Fruit fly (Drosophila melanogaster) whole organism, embryonic: Measurements from ENCODE around the gene Catsup.

ENCODE experiments used
- ATbp ChIP-seq: fragments of 200-800 bp; sonication (Bioruptor generic); optimal IDR thresholded peaks from 2 replicates; lab custom pipeline; 2017; ENCODE audit warnings: missing biosample characterization, mild to moderate bottlenecking, missing genetic modification characterization, missing genetic modification reagents
- B-H1 ChIP-seq: fragments of 200-800 bp; sonication (Bioruptor generic); IDR thresholded peaks from 3 replicates; pipeline ENCODE4 v1.3.6; 2022; ENCODE audit warnings: missing biosample characterization, missing genetic modification characterization
- Blimp-1 ChIP-seq: fragments of 200-800 bp; sonication (Bioruptor generic); optimal IDR thresholded peaks from 3 replicates; lab custom pipeline; 2018; ENCODE audit warnings: missing biosample characterization, missing genetic modification characterization, mild to moderate bottlenecking, moderate library complexity, missing genetic modification reagents
- BtbVII ChIP-seq: fragments of 200-800 bp; sonication (Bioruptor generic); optimal IDR thresholded peaks from 3 replicates; lab custom pipeline; 2017; ENCODE audit warnings: missing biosample characterization, mild to moderate bottlenecking, missing genetic modification characterization
- CG10565 ChIP-seq: fragments of 200-800 bp; sonication (Bioruptor generic); optimal IDR thresholded peaks from 3 replicates; lab custom pipeline; 2016; ENCODE audit warnings: missing biosample characterization, mild to moderate bottlenecking, missing genetic modification characterization
- CG10959 ChIP-seq: fragments of 200-800 bp; sonication (Bioruptor generic); IDR thresholded peaks from 2 replicates; pipeline ENCODE4 v1.3.6; 2022; ENCODE audit warnings: missing biosample characterization, missing genetic modification characterization
- CG11504 ChIP-seq: fragments of 200-800 bp; sonication (Bioruptor generic); optimal IDR thresholded peaks from 3 replicates; lab custom pipeline; 2019; ENCODE audit warnings: missing biosample characterization, mild to moderate bottlenecking, missing genetic modification characterization, moderate library complexity
- CG11696 ChIP-seq: fragments of 200-800 bp; sonication (Bioruptor generic); IDR thresholded peaks from 2 replicates; pipeline ENCODE4 v1.3.6; 2022; ENCODE audit warnings: missing biosample characterization, missing genetic modification characterization
- CG13424 ChIP-seq: fragments of 200-800 bp; sonication (Bioruptor generic); optimal IDR thresholded peaks from 2 replicates; lab custom pipeline; 2019; ENCODE audit warnings: missing biosample characterization, mild to moderate bottlenecking, missing genetic modification characterization, moderate library complexity
- CG14441 ChIP-seq: fragments of 200-800 bp; sonication (Bioruptor generic); IDR thresholded peaks from 2 replicates; pipeline ENCODE4 v1.3.6; 2022; ENCODE audit warnings: missing biosample characterization, missing genetic modification characterization
- CG15011 ChIP-seq: fragments of 200-800 bp; sonication (Bioruptor generic); optimal IDR thresholded peaks from 3 replicates; lab custom pipeline; 2018; ENCODE audit warnings: missing biosample characterization, mild to moderate bottlenecking, missing genetic modification characterization
- CG1603 ChIP-seq: fragments of 200-800 bp; sonication (Bioruptor generic); optimal IDR thresholded peaks from 2 replicates; lab custom pipeline; 2019; ENCODE audit warnings: missing biosample characterization, mild to moderate bottlenecking, missing genetic modification characterization, moderate library complexity
- CG17829 ChIP-seq: fragments of 200-800 bp; optimal IDR thresholded peaks from 2 replicates; lab custom pipeline; 2019; ENCODE audit warnings: missing biosample characterization, mild to moderate bottlenecking, missing genetic modification characterization, moderate library complexity
- CG2116 ChIP-seq: fragments of 200-800 bp; sonication (Bioruptor generic); optimal IDR thresholded peaks from 3 replicates; lab custom pipeline; 2018; ENCODE audit warnings: missing biosample characterization, mild to moderate bottlenecking, missing genetic modification characterization
- CG33213 ChIP-seq: fragments of 200-800 bp; sonication (Bioruptor generic); optimal IDR thresholded peaks from 3 replicates; lab custom pipeline; 2016; ENCODE audit warnings: missing biosample characterization, missing genetic modification characterization
- CG34422 ChIP-seq: fragments of 200-800 bp; sonication (Bioruptor generic); IDR thresholded peaks from 3 replicates; pipeline ENCODE4 v1.3.6; 2022; ENCODE audit warnings: missing biosample characterization, missing genetic modification characterization
- CG43689 ChIP-seq: fragments of 200-800 bp; sonication (Bioruptor generic); IDR thresholded peaks from 2 replicates; pipeline ENCODE4 v1.3.6; 2022; ENCODE audit warnings: missing biosample characterization, missing genetic modification characterization
- CG6791 ChIP-seq: fragments of 200-800 bp; sonication (Bioruptor generic); IDR thresholded peaks from 3 replicates; pipeline ENCODE4 v1.3.6; 2022; ENCODE audit warnings: missing biosample characterization, missing genetic modification characterization; ENCODE audit not compliant: partially characterized antibody
- CG6813 ChIP-seq: fragments of 200-800 bp; sonication (Bioruptor generic); optimal IDR thresholded peaks from 2 replicates; lab custom pipeline; 2017; ENCODE audit warnings: missing biosample characterization, missing genetic modification characterization, mild to moderate bottlenecking, moderate library complexity, missing genetic modification reagents
- CG7357 ChIP-seq: fragments of 200-800 bp; sonication (Bioruptor generic); IDR thresholded peaks from 3 replicates; pipeline ENCODE4 v1.3.6; 2022; ENCODE audit warnings: missing biosample characterization, missing genetic modification characterization
- CG7963 ChIP-seq: fragments of 200-800 bp; sonication (Bioruptor generic); IDR thresholded peaks from 3 replicates; pipeline ENCODE4 v1.3.6; 2022; ENCODE audit warnings: missing biosample characterization, missing genetic modification characterization; ENCODE audit not compliant: partially characterized antibody
- CG8478 ChIP-seq: fragments of >200 bp; optimal IDR thresholded peaks from 2 replicates; lab custom pipeline; 2018
- CG9215 ChIP-seq: fragments of 200-800 bp; sonication (Bioruptor generic); IDR thresholded peaks from 2 replicates; pipeline ENCODE4 v1.3.6; 2022; ENCODE audit warnings: missing biosample characterization, missing genetic modification characterization
- CG9932 ChIP-seq: fragments of 200-800 bp; sonication (Bioruptor generic); IDR thresholded peaks from 2 replicates; pipeline ENCODE4 v1.3.6; 2022; ENCODE audit warnings: missing biosample characterization, missing genetic modification characterization
- CTCF ChIP-seq: fragments of 200-800 bp; sonication (Bioruptor generic); optimal IDR thresholded peaks from 2 replicates; lab custom pipeline; 2017; ENCODE audit warnings: missing biosample characterization, mild to moderate bottlenecking, missing genetic modification characterization, moderate library complexity
- Chrac-16 ChIP-seq: fragments of 200-800 bp; sonication (Bioruptor generic); optimal IDR thresholded peaks from 3 replicates; lab custom pipeline; 2016; ENCODE audit warnings: missing biosample characterization, missing genetic modification characterization
- CrebB ChIP-seq: fragments of 200-800 bp; sonication (Bioruptor generic); optimal IDR thresholded peaks from 3 replicates; lab custom pipeline; 2018; ENCODE audit warnings: missing biosample characterization, mild to moderate bottlenecking, missing genetic modification characterization
- D19A ChIP-seq: fragments of 200-800 bp; optimal IDR thresholded peaks from 3 replicates; lab custom pipeline; 2019; ENCODE audit warnings: missing biosample characterization, mild to moderate bottlenecking, missing genetic modification characterization, moderate library complexity
- HHEX ChIP-seq: fragments of 200-800 bp; sonication (Bioruptor generic); optimal IDR thresholded peaks from 3 replicates; lab custom pipeline; 2017; ENCODE audit warnings: missing biosample characterization, mild to moderate bottlenecking, missing genetic modification characterization, missing genetic modification reagents
- Hey ChIP-seq: fragments of 200-800 bp; sonication (Bioruptor generic); optimal IDR thresholded peaks from 3 replicates; lab custom pipeline; 2018; ENCODE audit warnings: missing biosample characterization, mild to moderate bottlenecking, missing genetic modification characterization
- Hsf ChIP-seq: fragments of 200-800 bp; sonication (Bioruptor generic); optimal IDR thresholded peaks from 3 replicates; lab custom pipeline; 2016; ENCODE audit warnings: missing biosample characterization, missing genetic modification characterization
- NC2α ChIP-seq: fragments of 200-800 bp; sonication (Bioruptor generic); optimal IDR thresholded peaks from 2 replicates; lab custom pipeline; 2016; ENCODE audit warnings: missing biosample characterization, missing genetic modification characterization
- NC2β ChIP-seq: fragments of 200-800 bp; sonication (Bioruptor generic); optimal IDR thresholded peaks from 2 replicates; lab custom pipeline; 2016; ENCODE audit warnings: missing biosample characterization, missing genetic modification characterization
- Tbp ChIP-seq: fragments of >200 bp; optimal IDR thresholded peaks from 2 replicates; lab custom pipeline; 2018; ENCODE audit warnings: missing biosample characterization, missing genetic modification characterization
- ap ChIP-seq: fragments of 200-800 bp; sonication (Bioruptor generic); IDR thresholded peaks from 2 replicates; pipeline ENCODE4 v1.3.6; 2022; ENCODE audit warnings: missing biosample characterization, missing genetic modification characterization
- bsh ChIP-seq, 2 experiments: fragments of 200-800 bp; sonication (Bioruptor generic); optimal IDR thresholded peaks; 2 replicates each; lab custom pipeline; 2017 to 2018; ENCODE audit warnings: mild to moderate bottlenecking in 2 of 2, missing biosample characterization in 2 of 2, missing genetic modification characterization in 2 of 2, moderate library complexity in 1 of 2
- btn ChIP-seq: fragments of 200-800 bp; sonication (Bioruptor generic); optimal IDR thresholded peaks from 2 replicates; lab custom pipeline; 2016; ENCODE audit warnings: missing biosample characterization, missing genetic modification characterization
- cwo ChIP-seq: fragments of 200-800 bp; sonication (Bioruptor generic); optimal IDR thresholded peaks from 3 replicates; lab custom pipeline; 2017; ENCODE audit warnings: missing biosample characterization, missing genetic modification characterization, mild to moderate bottlenecking, moderate library complexity, missing genetic modification reagents
- dysf ChIP-seq: fragments of 200-800 bp; sonication (Bioruptor generic); IDR thresholded peaks from 3 replicates; pipeline ENCODE4 v1.3.6; 2022; ENCODE audit warnings: missing biosample characterization, missing genetic modification characterization
- fd64A ChIP-seq: fragments of 200-800 bp; sonication (Bioruptor generic); optimal IDR thresholded peaks from 3 replicates; lab custom pipeline; 2018; ENCODE audit warnings: missing biosample characterization, mild to moderate bottlenecking, missing genetic modification characterization
- fu2 ChIP-seq: fragments of 200-800 bp; sonication (Bioruptor generic); optimal IDR thresholded peaks from 2 replicates; lab custom pipeline; 2016; ENCODE audit warnings: missing biosample characterization, missing genetic modification characterization
- knrl ChIP-seq: fragments of 200-800 bp; sonication (Bioruptor generic); IDR thresholded peaks from 3 replicates; pipeline ENCODE4 v1.3.6; 2022; ENCODE audit warnings: missing biosample characterization, missing genetic modification characterization; ENCODE audit not compliant: partially characterized antibody
- org-1 ChIP-seq: fragments of 200-800 bp; sonication (Bioruptor generic); optimal IDR thresholded peaks from 2 replicates; lab custom pipeline; 2017; ENCODE audit warnings: missing biosample characterization, missing genetic modification characterization
- pum ChIP-seq: fragments of 200-800 bp; sonication (Bioruptor generic); optimal IDR thresholded peaks from 2 replicates; lab custom pipeline; 2016; ENCODE audit warnings: missing biosample characterization, missing genetic modification characterization
- schlank ChIP-seq: fragments of 200-800 bp; sonication (Bioruptor generic); optimal IDR thresholded peaks from 2 replicates; lab custom pipeline; 2018; ENCODE audit warnings: missing biosample characterization, mild to moderate bottlenecking, missing genetic modification characterization
- seq ChIP-seq: fragments of 200-800 bp; sonication (Bioruptor generic); IDR thresholded peaks from 2 replicates; pipeline ENCODE4 v1.3.6; 2022; ENCODE audit warnings: missing biosample characterization, missing genetic modification characterization
- sisA ChIP-seq: fragments of 200-800 bp; sonication (Bioruptor generic); IDR thresholded peaks from 2 replicates; pipeline ENCODE4 v1.3.6; 2022; ENCODE audit warnings: missing biosample characterization, missing genetic modification characterization
- tin ChIP-seq: fragments of 200-800 bp; sonication (Bioruptor generic); optimal IDR thresholded peaks from 3 replicates; lab custom pipeline; 2016; ENCODE audit warnings: missing biosample characterization, missing genetic modification characterization
- toy ChIP-seq: fragments of 200-800 bp; sonication (Bioruptor generic); IDR thresholded peaks from 2 replicates; pipeline ENCODE4 v1.3.6; 2022; ENCODE audit warnings: missing biosample characterization, missing genetic modification characterization
- wek ChIP-seq: fragments of 200-800 bp; sonication (Bioruptor generic); optimal IDR thresholded peaks from 3 replicates; lab custom pipeline; 2018; ENCODE audit warnings: missing biosample characterization, mild to moderate bottlenecking, missing genetic modification characterization, moderate library complexity

Gene Catsup

dm6 chr2L:19023972-19024743, 17.5 kb upstream of the Catsup start (continued):
- TF ChIP-seq CrebB (tag; lab: Kevin White, UChicago) (no peak), schlank (peak; percentile 21), CG1603 (tag; lab: Kevin White, UChicago) (peak; percentile 24), Tbp (GFP tag; lab: Kevin White, UChicago) (no peak), toy (0 out of 2 replicates have a peak, but pooled peaks have one; percentile 11), wek (GFP tag; lab: Kevin White, UChicago) (no peak), CG7963 (no peak), pum (peak; percentile 17), CG34422 (GFP tag; lab: Robert Waterston, UW) (no peak), CG6813 (GFP tag; lab: Kevin White, UChicago) (peak; percentile 46), org-1 (GFP tag; lab: Kevin White, UChicago) (peak; percentile 74), NC2α (no peak), Hey (tag; lab: Kevin White, UChicago) (peak; percentile 80), Blimp-1 (GFP tag; lab: Kevin White, UChicago) (peak; percentile 60), sisA (GFP tag; lab: Robert Waterston, UW) (peak; percentile 62), CG13424 (tag; lab: Kevin White, UChicago) (peak; percentile 87), NC2β (GFP tag; lab: Kevin White, UChicago) (no peak), B-H1 (GFP tag; lab: Robert Waterston, UW) (peak; percentile 37; the same call in 2 of the 3 replicates), dysf (peak; percentile 72; the same call in 2 of the 3 replicates), CG43689 (GFP tag; lab: Robert Waterston, UW) (no peak), CG8478 (no peak), CG11504 (tag; lab: Kevin White, UChicago) (peak; percentile 89), tin (GFP tag; lab: Kevin White, UChicago) (peak; percentile 33), ATbp (GFP tag; lab: Kevin White, UChicago) (peak; percentile 53), D19A (tag; lab: Kevin White, UChicago) (peak; percentile 83), Hsf (GFP tag; lab: Kevin White, UChicago) (peak; percentile 45), CG9215 (GFP tag; lab: Robert Waterston, UW) (peak; percentile 46; the same call in 1 of the 2 replicates), ap (GFP tag; lab: Robert Waterston, UW) (no peak), CG33213 (no peak), fu2 (GFP tag; lab: Kevin White, UChicago) (no peak), BtbVII (GFP tag; lab: Kevin White, UChicago) (peak; percentile 76), cwo (GFP tag; lab: Kevin White, UChicago) (peak; percentile 73), CG10959 (GFP tag; lab: Robert Waterston, UW) (no peak), fd64A (GFP tag; lab: Kevin White, UChicago) (no peak), bsh (GFP tag; optimal IDR thresholded peaks at IDR 0.05; lab: Kevin White, UChicago) (peak in 1 of 2 experiments; percentile 64), CG7357 (GFP tag; lab: Robert Waterston, UW) (no peak), CG11696 (GFP tag; lab: Robert Waterston, UW) (no peak), CG14441 (GFP tag; lab: Robert Waterston, UW) (no peak), CG15011 (GFP tag; lab: Kevin White, UChicago) (peak; percentile 48), HHEX (GFP tag; lab: Kevin White, UChicago) (peak; percentile 78), CG17829 (tag; lab: Kevin White, UChicago) (peak; percentile 56), seq (GFP tag; lab: Robert Waterston, UW) (peak; percentile 55; the same call in 1 of the 2 replicates), Chrac-16 (GFP tag; lab: Kevin White, UChicago) (peak; percentile 22), btn (GFP tag; lab: Kevin White, UChicago) (no peak), CG9932 (GFP tag; lab: Robert Waterston, UW) (no peak), CTCF (GFP tag; lab: Kevin White, UChicago) (no peak), CG2116 (no peak), knrl (no peak; the same call in 2 of the 3 replicates), CG6791 (GFP tag; lab: Robert Waterston, UW) (no peak), CG10565 (no peak)
